Worm (Caenorhabditis elegans): ENCODE results near the gene Y47D3B.3.

The Y47D3B.3 gene

ce11 chrIII:11372199-11372938 is 25.2 kb upstream of the Y47D3B.3 start:
- TF ChIP-seq dao-5 (tag; optimal IDR thresholded peaks at IDR 0.05) (no peak), him-1 (tag; optimal IDR thresholded peaks at IDR 0.05) (no peak), W03F9.2 (tag; optimal IDR thresholded peaks at IDR 0.05) (no peak)

ce11 chrIII:11377880-11378279 is 19.7 kb upstream of the Y47D3B.3 start, which contains the start of gene dpy-18:
Gene dpy-18, minus strand, starts transcription at chrIII:11377980.
- no peak for TF ChIP-seq him-1 (tag; optimal IDR thresholded peaks at IDR 0.05)
- TF ChIP-seq W03F9.2 (tag; optimal IDR thresholded peaks at IDR 0.05) = no peak
- TF ChIP-seq dao-5 (tag; optimal IDR thresholded peaks at IDR 0.05) = no peak

ce11 chrIII:11378450-11378849 is 19.1 kb upstream of the Y47D3B.3 start:
- TF ChIP-seq W03F9.2 (tag; optimal IDR thresholded peaks at IDR 0.05) (no peak), dao-5 (tag; optimal IDR thresholded peaks at IDR 0.05) (no peak), him-1 (tag; optimal IDR thresholded peaks at IDR 0.05) (no peak)

ce11 chrIII:11378910-11379309 is 18.7 kb upstream of the Y47D3B.3 start:
- TF ChIP-seq W03F9.2 (tag; optimal IDR thresholded peaks at IDR 0.05) (no peak), him-1 (tag; optimal IDR thresholded peaks at IDR 0.05) (no peak), dao-5 (tag; optimal IDR thresholded peaks at IDR 0.05) (no peak)

- TF ChIP-seq W03F9.2 (tag; optimal IDR thresholded peaks at IDR 0.05) (no peak), him-1 (tag; optimal IDR thresholded peaks at IDR 0.05) (no peak), dao-5 (tag; optimal IDR thresholded peaks at IDR 0.05) (no peak)
Observed at ce11 chrIII:11380555-11380954, 17.0 kb upstream of the Y47D3B.3 start.

- TF ChIP-seq dao-5 (tag; optimal IDR thresholded peaks at IDR 0.05) = no peak
- no peak for TF ChIP-seq W03F9.2 (tag; optimal IDR thresholded peaks at IDR 0.05)
- no peak for TF ChIP-seq him-1 (tag; optimal IDR thresholded peaks at IDR 0.05)
Observed at ce11 chrIII:11381922-11382321, 15.7 kb upstream of the Y47D3B.3 start, which contains the start of gene subs-4. Gene subs-4, plus strand, starts transcription at chrIII:11382222.

- no peak for TF ChIP-seq him-1 (tag; optimal IDR thresholded peaks at IDR 0.05)
- TF ChIP-seq W03F9.2 (tag; optimal IDR thresholded peaks at IDR 0.05) = no peak
- no peak for TF ChIP-seq dao-5 (tag; optimal IDR thresholded peaks at IDR 0.05)
Observed at ce11 chrIII:11389384-11389783, 8.2 kb upstream of the Y47D3B.3 start.

ce11 chrIII:11390832-11391231 is 6.8 kb upstream of the Y47D3B.3 start:
- TF ChIP-seq dao-5 (tag; optimal IDR thresholded peaks at IDR 0.05) (no peak), him-1 (tag; optimal IDR thresholded peaks at IDR 0.05) (no peak), W03F9.2 (tag; optimal IDR thresholded peaks at IDR 0.05) (no peak)

ce11 chrIII:11391601-11392520 is 5.7 kb upstream of the Y47D3B.3 start:
- no peak for TF ChIP-seq W03F9.2 (tag; optimal IDR thresholded peaks at IDR 0.05)
- TF ChIP-seq dao-5 (tag; optimal IDR thresholded peaks at IDR 0.05) = no peak
- no peak for TF ChIP-seq him-1 (tag; optimal IDR thresholded peaks at IDR 0.05)

- TF ChIP-seq him-1 (tag; optimal IDR thresholded peaks at IDR 0.05) (no peak), W03F9.2 (tag; optimal IDR thresholded peaks at IDR 0.05) (no peak), dao-5 (tag; optimal IDR thresholded peaks at IDR 0.05) (no peak)
Observed at ce11 chrIII:11392740-11393139, 4.9 kb upstream of the Y47D3B.3 start.

ce11 chrIII:11393162-11393561 is 4.4 kb upstream of the Y47D3B.3 start, which contains the start of gene nlp-21:
Gene nlp-21, minus strand, starts transcription at chrIII:11393262.
- TF ChIP-seq dao-5 (tag; optimal IDR thresholded peaks at IDR 0.05) (no peak), him-1 (tag; optimal IDR thresholded peaks at IDR 0.05) (no peak), W03F9.2 (tag; optimal IDR thresholded peaks at IDR 0.05) (no peak)

ce11 chrIII:11402717-11403116 is 5.1 kb downstream of the Y47D3B.3 start, which contains the start of gene Y47D3B.12:
Gene Y47D3B.12, plus strand, starts transcription at chrIII:11403017.
- TF ChIP-seq dao-5 (tag; optimal IDR thresholded peaks at IDR 0.05) (no peak), him-1 (tag; optimal IDR thresholded peaks at IDR 0.05) (no peak), W03F9.2 (tag; optimal IDR thresholded peaks at IDR 0.05) (no peak)

- no peak for TF ChIP-seq W03F9.2 (tag; optimal IDR thresholded peaks at IDR 0.05)
- TF ChIP-seq dao-5 (tag; optimal IDR thresholded peaks at IDR 0.05) = no peak
- no peak for TF ChIP-seq him-1 (tag; optimal IDR thresholded peaks at IDR 0.05)
Observed at ce11 chrIII:11405049-11405448, 7.5 kb downstream of the Y47D3B.3 start, which contains the start of gene Y47D3B.4. Gene Y47D3B.4, plus strand, starts transcription at chrIII:11405349.

- no peak for TF ChIP-seq dao-5 (tag; optimal IDR thresholded peaks at IDR 0.05)
- TF ChIP-seq W03F9.2 (tag; optimal IDR thresholded peaks at IDR 0.05) = no peak
Observed at ce11 chrIII:11410378-11410777, 12.8 kb downstream of the Y47D3B.3 start, which contains the start of gene twk-31. Gene twk-31, plus strand, starts transcription at chrIII:11410678.

Data from whole organism, L4/young adult.